Worm (Caenorhabditis elegans) whole organism, L4 larva: ENCODE data around the gene ZK792.5.

Experiments
- D1046.2 ChIP-seq: fragments of 200-800 bp; sonication (Bioruptor generic); IDR thresholded peaks from 2 replicates; pipeline ENCODE4 v1.3.6; 2022; ENCODE audit warnings: missing genetic modification characterization, missing compliant biosample characterization
- F44E2.7 ChIP-seq: fragments of 200-800 bp; sonication (Bioruptor generic); IDR thresholded peaks from 2 replicates; pipeline ENCODE4 v2.1.2; 2022; ENCODE audit warnings: missing genetic modification characterization, missing compliant biosample characterization
- F49E8.2 ChIP-seq: sonication (generic microtip); optimal IDR thresholded peaks from 2 replicates; lab custom pipeline; 2016; ENCODE audit warnings: missing compliant biosample characterization, mild to moderate bottlenecking, missing genetic modification characterization, borderline replicate concordance
- T20F7.1 ChIP-seq: fragments of 200-800 bp; sonication (Bioruptor generic); optimal IDR thresholded peaks from 2 replicates; lab custom pipeline; 2018; ENCODE audit warnings: mild to moderate bottlenecking, missing genetic modification characterization, missing compliant biosample characterization
- Y48G9A.11 ChIP-seq: fragments of 200-800 bp; sonication (Bioruptor generic); IDR thresholded peaks from 2 replicates; pipeline ENCODE4 v1.3.6; 2022; ENCODE audit warnings: missing genetic modification reagents, missing genetic modification characterization, missing compliant biosample characterization
- Y5F2A.4 ChIP-seq: fragments of 200-800 bp; sonication (Bioruptor generic); optimal IDR thresholded peaks from 2 replicates; lab custom pipeline; 2018; ENCODE audit warnings: mild to moderate bottlenecking, missing genetic modification characterization, missing compliant biosample characterization
- Y75B8A.6 ChIP-seq: fragments of 200-800 bp; sonication (Bioruptor generic); IDR thresholded peaks from 2 replicates; pipeline ENCODE4 v1.3.6; 2022; ENCODE audit warnings: missing genetic modification reagents, missing genetic modification characterization, missing compliant biosample characterization
- ZK337.2 ChIP-seq: fragments of 200-800 bp; sonication (Bioruptor generic); IDR thresholded peaks from 2 replicates; pipeline ENCODE4 v1.3.6; 2022; ENCODE audit warnings: missing genetic modification reagents, missing genetic modification characterization, missing compliant biosample characterization
- aha-1 ChIP-seq: fragments of 150-350 bp; peaks from one replicate; lab custom pipeline; 2014; ENCODE audit warnings: missing biosample characterization, missing genetic modification characterization
- ama-1 ChIP-seq: fragments of 150-350 bp; optimal IDR thresholded peaks from 2 replicates; lab custom pipeline; 2014; ENCODE audit warnings: inconsistent platforms, mixed read lengths
- ceh-20 ChIP-seq: fragments of 200-800 bp; sonication (Bioruptor generic); IDR thresholded peaks from 2 replicates; pipeline ENCODE4 v1.3.6; 2022; ENCODE audit warnings: missing genetic modification reagents, missing genetic modification characterization, missing compliant biosample characterization
- ceh-32 ChIP-seq: sonication (generic microtip); optimal IDR thresholded peaks from 2 replicates; lab custom pipeline; 2016; ENCODE audit warnings: mild to moderate bottlenecking, missing genetic modification characterization, missing compliant biosample characterization; ENCODE audit not compliant: poor library complexity
- ceh-44 ChIP-seq: fragments of 200-800 bp; sonication (Bioruptor generic); IDR thresholded peaks from 2 replicates; pipeline ENCODE4 v1.3.6; 2022; ENCODE audit warnings: missing genetic modification reagents, missing genetic modification characterization, missing compliant biosample characterization
- ceh-62 ChIP-seq: sonication (generic microtip); optimal IDR thresholded peaks from 2 replicates; lab custom pipeline; 2017; ENCODE audit warnings: missing biosample characterization, missing genetic modification characterization
- ceh-82 ChIP-seq: sonication (generic microtip); optimal IDR thresholded peaks from 2 replicates; lab custom pipeline; 2017; ENCODE audit warnings: missing biosample characterization, missing genetic modification characterization
- daf-12 ChIP-seq: fragments of 150-350 bp; optimal IDR thresholded peaks from 2 replicates; lab custom pipeline; 2014; ENCODE audit warnings: missing biosample characterization, missing genetic modification reagents, missing genetic modification characterization
- daf-16 ChIP-seq, 3 experiments: sonication (generic microtip); optimal IDR thresholded peaks; 2 replicates each; lab custom pipeline; 2016 to 2017; ENCODE audit warnings: missing genetic modification characterization in 3 of 3, missing genetic modification reagents in 3 of 3, mild to moderate bottlenecking in 2 of 3, missing compliant biosample characterization in 2 of 3, missing biosample characterization in 1 of 3, moderate library complexity in 1 of 3
- daf-19 ChIP-seq: fragments of 200-800 bp; sonication (Bioruptor generic); conservative IDR thresholded peaks from 2 replicates; pipeline ENCODE4 v1.3.6; 2022; ENCODE audit warnings: missing genetic modification characterization, missing compliant biosample characterization
- daf-8 ChIP-seq: fragments of 200-800 bp; sonication (Bioruptor generic); IDR thresholded peaks from 2 replicates; pipeline ENCODE4 v1.3.6; 2022; ENCODE audit warnings: missing genetic modification characterization, missing compliant biosample characterization
- dpl-1 ChIP-seq: fragments of 150-350 bp; optimal IDR thresholded peaks from 2 replicates; lab custom pipeline; 2014; ENCODE audit warnings: missing biosample characterization, missing genetic modification reagents, missing genetic modification characterization
- duxl-1 ChIP-seq: sonication (generic microtip); optimal IDR thresholded peaks from 2 replicates; lab custom pipeline; 2016; ENCODE audit warnings: mild to moderate bottlenecking, missing genetic modification characterization, moderate library complexity, missing compliant biosample characterization; ENCODE audit not compliant: poor library complexity
- dve-1 ChIP-seq: sonication (generic microtip); optimal IDR thresholded peaks from 2 replicates; lab custom pipeline; 2017; ENCODE audit warnings: antibody characterized with exemption, mild to moderate bottlenecking, missing genetic modification characterization, missing compliant biosample characterization; ENCODE audit not compliant: insufficient read depth
- hmg-1.1 ChIP-seq: fragments of 200-800 bp; sonication (Bioruptor generic); IDR thresholded peaks from 2 replicates; pipeline ENCODE4 v1.3.6; 2022; ENCODE audit warnings: missing genetic modification reagents, missing genetic modification characterization, missing compliant biosample characterization
- lim-7 ChIP-seq: fragments of 200-800 bp; sonication (Bioruptor generic); IDR thresholded peaks from 2 replicates; pipeline ENCODE4 v1.3.6; 2022; ENCODE audit warnings: missing genetic modification characterization, missing compliant biosample characterization
- lin-15B ChIP-seq: fragments of 150-350 bp; sonication (generic microtip); optimal IDR thresholded peaks from 3 replicates; lab custom pipeline; 2014; ENCODE audit warnings: missing biosample characterization, missing genetic modification characterization
- lsy-2 ChIP-seq, 2 experiments: fragments of 150-350 bp in 1 of 2; sonication (generic microtip) in 1 of 2; optimal IDR thresholded peaks; 2 replicates each; lab custom pipeline; 2014 to 2017; ENCODE audit warnings: missing biosample characterization in 2 of 2, missing genetic modification characterization in 2 of 2
- mes-2 ChIP-seq: sonication (generic microtip); optimal IDR thresholded peaks from 2 replicates; lab custom pipeline; 2016; ENCODE audit warnings: missing genotype, mild to moderate bottlenecking, missing genetic modification characterization, missing compliant biosample characterization; ENCODE audit not compliant: poor library complexity, severe bottlenecking
- nhr-48 ChIP-seq: sonication (generic microtip); optimal IDR thresholded peaks from 2 replicates; lab custom pipeline; 2016; ENCODE audit warnings: mild to moderate bottlenecking, missing genetic modification characterization, missing compliant biosample characterization
- nhr-77 ChIP-seq: fragments of 150-350 bp; optimal IDR thresholded peaks from 2 replicates; lab custom pipeline; 2014; ENCODE audit warnings: missing biosample characterization, missing genetic modification characterization
- rbr-2 ChIP-seq: sonication (generic microtip); optimal IDR thresholded peaks from 2 replicates; lab custom pipeline; 2016; ENCODE audit warnings: missing genotype, missing genetic modification characterization, missing compliant biosample characterization
- skn-1 ChIP-seq: fragments of 150-350 bp; optimal IDR thresholded peaks from 2 replicates; lab custom pipeline; 2014; ENCODE audit warnings: missing biosample characterization, missing genetic modification characterization
- vab-7 ChIP-seq: fragments of 200-800 bp; sonication (Bioruptor generic); IDR thresholded peaks from 2 replicates; pipeline ENCODE4 v1.3.6; 2022; ENCODE audit warnings: missing genetic modification reagents, missing genetic modification characterization, missing compliant biosample characterization
- zfp-2 ChIP-seq: sonication (generic microtip); optimal IDR thresholded peaks from 2 replicates; lab custom pipeline; 2016; ENCODE audit warnings: mild to moderate bottlenecking, missing genetic modification characterization, missing compliant biosample characterization
- zfp-3 ChIP-seq: fragments of 200-800 bp; sonication (Bioruptor generic); conservative IDR thresholded peaks from 2 replicates; pipeline ENCODE4 v1.3.6; 2022; ENCODE audit warnings: missing genetic modification reagents, missing genetic modification characterization, missing compliant biosample characterization
- ztf-7 ChIP-seq: fragments of 150-350 bp; optimal IDR thresholded peaks from 2 replicates; lab custom pipeline; 2014; ENCODE audit warnings: missing biosample characterization, missing genetic modification characterization

The ZK792.5 gene

ce11 chrIV:11656144-11656780, 31.7 kb downstream of the ZK792.5 start, which contains the start of gene ZK809.5:
ZK809.5 (plus strand) TSS chrIV:11656730.
- TF ChIP-seq dve-1 (tag; lab: Kevin White, UChicago) = no peak
- TF ChIP-seq ama-1 (lab: Kevin White, UChicago) = no peak
- TF ChIP-seq lim-7 = no peak
- no peak for TF ChIP-seq nhr-77 (tag; lab: Kevin White, UChicago)
- no peak for TF ChIP-seq D1046.2 (GFP tag; lab: Robert Waterston, UW)
- peak; percentile 46 for TF ChIP-seq aha-1 (tag; lab: Kevin White, UChicago)
- TF ChIP-seq mes-2 (tag; lab: Kevin White, UChicago) = peak; percentile 54
- no peak for TF ChIP-seq rbr-2
- no peak for TF ChIP-seq duxl-1 (tag; lab: Kevin White, UChicago)
- peak in 1 of 2 experiments; percentile 20 for TF ChIP-seq lsy-2 (tag; optimal IDR thresholded peaks at IDR 0.05; lab: Kevin White, UChicago)
- TF ChIP-seq, all 104 proteins: peak for 3

- TF ChIP-seq F49E8.2 = no peak
- no peak for TF ChIP-seq Y75B8A.6 (GFP tag; lab: Robert Waterston, UW)
- no peak for TF ChIP-seq F44E2.7 (GFP tag; lab: Robert Waterston, UW)
- no peak for TF ChIP-seq hmg-1.1 (GFP tag; lab: Robert Waterston, UW)
- no peak for TF ChIP-seq daf-8 (GFP tag; lab: Robert Waterston, UW)
- no peak for TF ChIP-seq zfp-2
- TF ChIP-seq lsy-2 (tag; optimal IDR thresholded peaks at IDR 0.05; lab: Kevin White, UChicago) = peak in 1 of 2 experiments; percentile 9
- peak; percentile 70 for TF ChIP-seq aha-1 (tag; lab: Kevin White, UChicago)
- no peak for TF ChIP-seq ceh-20 (GFP tag; lab: Robert Waterston, UW)
- TF ChIP-seq Y5F2A.4 (GFP tag; lab: Kevin White, UChicago) = no peak
- no peak for TF ChIP-seq daf-12
These were observed 32.5 kb downstream of the ZK792.5 start, which contains the start of gene ent-1 for ce11 chrIV:11655370-11655769. ent-1 (minus strand) TSS chrIV:11655470.

- no peak for TF ChIP-seq daf-19 (GFP tag; lab: Robert Waterston, UW)
- TF ChIP-seq lin-15B (tag; lab: Kevin White, UChicago) = no peak
- no peak for TF ChIP-seq skn-1 (tag; lab: Kevin White, UChicago)
- TF ChIP-seq ztf-7 (tag; lab: Kevin White, UChicago) = no peak
- TF ChIP-seq ceh-62 (tag; lab: Kevin White, UChicago) = no peak
- TF ChIP-seq ZK337.2 (GFP tag; lab: Robert Waterston, UW) = no peak
- TF ChIP-seq dpl-1 (GFP tag; lab: Kevin White, UChicago) = no peak
- peak; percentile 64 for TF ChIP-seq mes-2 (tag; lab: Kevin White, UChicago)
- TF ChIP-seq ceh-32 (tag; lab: Kevin White, UChicago) = no peak
- TF ChIP-seq nhr-48 (tag; lab: Kevin White, UChicago) = no peak
- no peak for TF ChIP-seq Y48G9A.11 (GFP tag; lab: Robert Waterston, UW)
- TF ChIP-seq daf-16 (GFP tag; optimal IDR thresholded peaks at IDR 0.05; lab: Kevin White, UChicago) = no peak
- peak; percentile 14 for TF ChIP-seq daf-16 (tag; optimal IDR thresholded peaks at IDR 0.05; lab: Kevin White, UChicago)
- TF ChIP-seq dve-1 (tag; lab: Kevin White, UChicago) = no peak
- TF ChIP-seq vab-7 = no peak
- no peak for TF ChIP-seq ceh-82
- no peak for TF ChIP-seq T20F7.1 (GFP tag; lab: Kevin White, UChicago)
- no peak for TF ChIP-seq zfp-3 (GFP tag; lab: Robert Waterston, UW)
- TF ChIP-seq ceh-44 (GFP tag; lab: Robert Waterston, UW) = no peak
These were observed 35.9 kb downstream of the ZK792.5 start, which contains the start of the genes acl-3 and ndub-6 for ce11 chrIV:11651965-11652453. acl-3 (minus strand) TSS chrIV:11652023. ndub-6 (plus strand) TSS chrIV:11652403.
